Worm (Caenorhabditis elegans): ENCODE data around the gene catp-3.

catp-3 gene

ce11 chrV:8102960-8103359 is 27.1 kb downstream of the catp-3 start, which contains the start of gene str-90:
Gene str-90, plus strand, starts transcription at chrV:8103260.
- TF ChIP-seq ceh-8 (GFP tag; optimal IDR thresholded peaks at IDR 0.05) (no peak), lir-3 (tag; optimal IDR thresholded peaks at IDR 0.05; ENCODE audit: poor library complexity) (no peak), efl-1 (optimal IDR thresholded peaks at IDR 0.05) (no peak), efl-1 (GFP tag; optimal IDR thresholded peaks at IDR 0.05 in 1 of 2) (no peak), nhr-90 (tag; optimal IDR thresholded peaks at IDR 0.05; ENCODE audit: poor library complexity) (no peak), snpc-4 (tag; optimal IDR thresholded peaks at IDR 0.05) (no peak), lin-13 (GFP tag; optimal IDR thresholded peaks at IDR 0.05) (no peak), dsc-1 (tag; optimal IDR thresholded peaks at IDR 0.05) (no peak), pqm-1 (tag; optimal IDR thresholded peaks at IDR 0.05) (no peak), C04F5.9 (tag; optimal IDR thresholded peaks at IDR 0.05) (no peak), fkh-4 (tag; optimal IDR thresholded peaks at IDR 0.05; ENCODE audit: borderline replicate concordance) (no peak), jun-1 (tag; optimal IDR thresholded peaks at IDR 0.05) (no peak), ets-5 (GFP tag; IDR thresholded peaks at IDR 0.05) (no peak)

- TF ChIP-seq unc-130 (tag; optimal IDR thresholded peaks at IDR 0.05), result no peak
- TF ChIP-seq pqm-1 (tag; optimal IDR thresholded peaks at IDR 0.05), result no peak
- no peak for TF ChIP-seq egl-27 (tag; optimal IDR thresholded peaks at IDR 0.05)
- no peak for TF ChIP-seq lin-15B (tag; optimal IDR thresholded peaks at IDR 0.05)
- no peak for TF ChIP-seq nhr-28 (tag; optimal IDR thresholded peaks at IDR 0.05)
Measured at ce11 chrV:8104473-8104872, 28.7 kb downstream of the catp-3 start, which contains the start of gene srlf-16. Gene srlf-16, plus strand, starts transcription at chrV:8104773.

- TF ChIP-seq efl-1 (optimal IDR thresholded peaks at IDR 0.05) (no peak), efl-1 (GFP tag; optimal IDR thresholded peaks at IDR 0.05 in 1 of 2) (peak in 1 of 2 experiments; percentile 15), nhr-11 (tag; optimal IDR thresholded peaks at IDR 0.05) (no peak), nhr-77 (tag; optimal IDR thresholded peaks at IDR 0.05) (no peak), fkh-4 (tag; optimal IDR thresholded peaks at IDR 0.05; ENCODE audit: borderline replicate concordance) (no peak), sptf-1 (tag; optimal IDR thresholded peaks at IDR 0.05) (no peak), lsy-2 (tag; optimal IDR thresholded peaks at IDR 0.05) (no peak), nhr-20 (tag; optimal IDR thresholded peaks at IDR 0.05) (no peak), F16B12.6 (tag; optimal IDR thresholded peaks at IDR 0.05) (no peak)
Measured at ce11 chrV:8108670-8109069, 32.9 kb downstream of the catp-3 start, which contains the start of gene myo-5. Gene myo-5, plus strand, starts transcription at chrV:8108970.

ce11 chrV:8110816-8111215 is 35.0 kb downstream of the catp-3 start:
- TF ChIP-seq mep-1 (tag; optimal IDR thresholded peaks at IDR 0.05) (no peak), hlh-17 (GFP tag; optimal IDR thresholded peaks at IDR 0.05; ENCODE audit: borderline replicate concordance) (no peak), lsy-2 (tag; optimal IDR thresholded peaks at IDR 0.05) (no peak), egl-27 (tag; optimal IDR thresholded peaks at IDR 0.05) (no peak), aha-1 (tag; optimal IDR thresholded peaks at IDR 0.05) (no peak), elt-3 (tag; optimal IDR thresholded peaks at IDR 0.05) (no peak), isw-1 (GFP tag; IDR thresholded peaks at IDR 0.05) (no peak), nhr-77 (tag; optimal IDR thresholded peaks at IDR 0.05) (peak; percentile 74), tbx-2 (tag; optimal IDR thresholded peaks at IDR 0.05) (peak; percentile 34), unc-130 (tag; optimal IDR thresholded peaks at IDR 0.05) (no peak), egl-13 (tag; optimal IDR thresholded peaks at IDR 0.05) (no peak), sox-4 (tag; optimal IDR thresholded peaks at IDR 0.05) (no peak), efl-3 (GFP tag; optimal IDR thresholded peaks at IDR 0.05) (no peak)

ce11 chrV:8114542-8114941 is 38.7 kb downstream of the catp-3 start:
- TF ChIP-seq efl-3 (GFP tag; optimal IDR thresholded peaks at IDR 0.05) (no peak), efl-1 (optimal IDR thresholded peaks at IDR 0.05) (no peak), efl-1 (GFP tag; optimal IDR thresholded peaks at IDR 0.05 in 1 of 2) (no peak), elt-2 (tag; optimal IDR thresholded peaks at IDR 0.05) (no peak), grh-1 (GFP tag; IDR thresholded peaks at IDR 0.05) (no peak), nhr-19 (GFP tag; conservative IDR thresholded peaks at IDR 0.05) (no peak), nhr-77 (tag; optimal IDR thresholded peaks at IDR 0.05) (no peak), ama-1 (optimal IDR thresholded peaks at IDR 0.05) (no peak)
